Fruit fly (Drosophila melanogaster) whole organism, prepupa: ENCODE measurements around the gene CG33110.

Source experiments
- CG6163 ChIP-seq: fragments of 200-800 bp; sonication (Bioruptor generic); IDR thresholded peaks from 3 replicates; pipeline ENCODE4 v1.3.6; 2022; ENCODE audit warnings: missing biosample characterization, missing genetic modification characterization
- Eip78C ChIP-seq: fragments of 200-800 bp; sonication (Bioruptor generic); peaks from one replicate; lab custom pipeline; 2016; ENCODE audit warnings: missing biosample characterization, missing genetic modification characterization
- Lpt ChIP-seq: fragments of 200-800 bp; sonication (Bioruptor generic); optimal IDR thresholded peaks from 3 replicates; lab custom pipeline; 2016; ENCODE audit warnings: missing biosample characterization, missing genetic modification characterization
- OdsH ChIP-seq: fragments of 200-800 bp; sonication (Bioruptor generic); optimal IDR thresholded peaks from 3 replicates; lab custom pipeline; 2016; ENCODE audit warnings: missing biosample characterization, missing genetic modification characterization
- Sox102F ChIP-seq: fragments of 200-800 bp; sonication (Bioruptor generic); optimal IDR thresholded peaks from 2 replicates; lab custom pipeline; 2016; ENCODE audit warnings: missing biosample characterization, mild to moderate bottlenecking, missing genetic modification characterization
- Sox15 ChIP-seq: fragments of 200-800 bp; sonication (Bioruptor generic); optimal IDR thresholded peaks from 3 replicates; lab custom pipeline; 2016; ENCODE audit warnings: missing biosample characterization, missing genetic modification characterization
- dsx ChIP-seq: fragments of 200-800 bp; optimal IDR thresholded peaks from 3 replicates; lab custom pipeline; 2019; ENCODE audit warnings: missing biosample characterization, mild to moderate bottlenecking, missing genetic modification characterization, moderate library complexity; ENCODE audit not compliant: poor library complexity, severe bottlenecking

DNA sequence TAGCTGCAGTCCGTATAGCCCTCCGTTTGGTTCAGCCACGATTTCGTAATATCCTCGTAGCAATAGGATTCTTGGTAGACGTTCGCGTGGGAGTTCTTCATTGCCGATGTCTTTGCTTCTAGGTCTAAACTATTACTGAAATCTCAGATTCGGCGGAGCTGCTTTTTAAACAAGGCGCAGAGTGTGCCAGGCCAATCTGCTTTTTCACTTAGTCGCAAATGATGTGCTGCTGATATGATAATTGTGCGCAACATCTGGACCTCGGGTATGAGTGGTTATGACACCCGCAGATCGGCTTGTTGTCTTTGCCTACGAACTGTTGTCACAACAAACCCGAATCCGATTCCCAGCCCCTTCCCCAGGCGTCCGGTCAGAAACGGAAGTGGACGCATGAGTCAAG lies 16.5 kb downstream of the CG33110 start, which contains the start of gene btn:
- TF ChIP-seq dsx (GFP tag; lab: Kevin White, UChicago) = no peak
- TF ChIP-seq Sox15 (GFP tag; lab: Kevin White, UChicago) = no peak
- no peak for TF ChIP-seq Eip78C (GFP tag; lab: Kevin White, UChicago)
- no peak for TF ChIP-seq CG6163 (GFP tag; lab: Robert Waterston, UW)
- TF ChIP-seq Sox102F (GFP tag; lab: Kevin White, UChicago) = no peak
- TF ChIP-seq OdsH (GFP tag; lab: Kevin White, UChicago) = no peak
- TF ChIP-seq Lpt (GFP tag; lab: Kevin White, UChicago) = no peak
